Fruit fly (Drosophila melanogaster): ENCODE results near the gene hay.

Gene hay

dm6 chr3L:10679711-10680154, 48.9 kb downstream of the hay start (continued):
- TF ChIP-seq CG7928 (GFP tag; optimal IDR thresholded peaks at IDR 0.05) (no peak), wor (GFP tag; IDR thresholded peaks at IDR 0.05) (no peak), CG17385 (GFP tag; optimal IDR thresholded peaks at IDR 0.05) (peak; percentile 61), chinmo (GFP tag; IDR thresholded peaks at IDR 0.05; ENCODE audit: partially characterized antibody) (no peak), CG2712 (tag; optimal IDR thresholded peaks at IDR 0.05) (no peak), CG14014 (GFP tag; IDR thresholded peaks at IDR 0.05) (0 out of 2 replicates have a peak, but pooled peaks have one; percentile 6), CG8388 (GFP tag; optimal IDR thresholded peaks at IDR 0.05) (peak; percentile 62), B-H1 (GFP tag; IDR thresholded peaks at IDR 0.05) (no peak), CG3726 (GFP tag; IDR thresholded peaks at IDR 0.05) (no peak), Poxn (GFP tag; IDR thresholded peaks at IDR 0.05) (no peak), sna (GFP tag; IDR thresholded peaks at IDR 0.05; ENCODE audit: partially characterized antibody) (no peak), HmgZ (tag; optimal IDR thresholded peaks at IDR 0.05) (peak; percentile 23), CG3065 (GFP tag; optimal IDR thresholded peaks at IDR 0.05) (no peak), lilli (GFP tag; optimal IDR thresholded peaks at IDR 0.05) (peak; percentile 24), ssp (GFP tag; IDR thresholded peaks at IDR 0.05) (no peak), CG4707 (GFP tag; optimal IDR thresholded peaks at IDR 0.05) (peak; percentile 2), mam (GFP tag; optimal IDR thresholded peaks at IDR 0.05) (peak; percentile 18), dimm (GFP tag; IDR thresholded peaks at IDR 0.05) (no peak), cato (GFP tag; optimal IDR thresholded peaks at IDR 0.05; ENCODE audit: borderline replicate concordance) (no peak), Lhr (GFP tag; optimal IDR thresholded peaks at IDR 0.05) (no peak), CG9215 (GFP tag; IDR thresholded peaks at IDR 0.05) (no peak), toy (GFP tag; IDR thresholded peaks at IDR 0.05) (no peak), seq (GFP tag; IDR thresholded peaks at IDR 0.05) (peak; percentile 61), row (GFP tag; IDR thresholded peaks at IDR 0.05) (0 out of 3 replicates have a peak, but pooled peaks have one; percentile 13), CG2116 (GFP tag; optimal IDR thresholded peaks at IDR 0.05) (no peak), chif (GFP tag; optimal IDR thresholded peaks at IDR 0.05) (peak in 1 of 2 experiments; percentile 51), CG12104 (GFP tag; optimal IDR thresholded peaks at IDR 0.05) (no peak), D19A (tag; optimal IDR thresholded peaks at IDR 0.05) (no peak), hth (optimal IDR thresholded peaks at IDR 0.05) (no peak), da (GFP tag; optimal IDR thresholded peaks at IDR 0.05) (no peak)

dm6 chr3L:10680177-10680576, 49.3 kb downstream of the hay start:
- TF ChIP-seq exex (tag; optimal IDR thresholded peaks at IDR 0.05) (peak; percentile 89), insv (GFP tag; optimal IDR thresholded peaks at IDR 0.05) (no peak)

- peak; percentile 49; the same call in 1 of the 3 replicates for TF ChIP-seq ci (GFP tag; IDR thresholded peaks at IDR 0.05)
- no peak for TF ChIP-seq CG12236 (GFP tag; optimal IDR thresholded peaks at IDR 0.05)
- no peak for TF ChIP-seq D19B (GFP tag; optimal IDR thresholded peaks at IDR 0.05)
- TF ChIP-seq CG34376 (GFP tag; optimal IDR thresholded peaks at IDR 0.05), result no peak
- peak; percentile 35 for TF ChIP-seq CG15514 (GFP tag; optimal IDR thresholded peaks at IDR 0.05)
- TF ChIP-seq al (GFP tag; IDR thresholded peaks at IDR 0.05), result no peak
- peak; percentile 22; the same call in 1 of the 2 replicates for TF ChIP-seq Xrp1 (GFP tag; IDR thresholded peaks at IDR 0.05)
- TF ChIP-seq fru (optimal IDR thresholded peaks at IDR 0.05), result no peak
- TF ChIP-seq PHDP (tag; optimal IDR thresholded peaks at IDR 0.05), result no peak
- TF ChIP-seq Sox102F (GFP tag; optimal IDR thresholded peaks at IDR 0.05), result no peak
- TF ChIP-seq pnt (GFP tag; optimal IDR thresholded peaks at IDR 0.05), result no peak
- TF ChIP-seq kni (GFP tag; optimal IDR thresholded peaks at IDR 0.05), result peak; percentile 56
- TF ChIP-seq ac (GFP tag; optimal IDR thresholded peaks at IDR 0.05), result no peak
- no peak for TF ChIP-seq NC2β (GFP tag; optimal IDR thresholded peaks at IDR 0.05)
- no peak for TF ChIP-seq maf-S (GFP tag; optimal IDR thresholded peaks at IDR 0.05)
- TF ChIP-seq CG10366 (GFP tag; IDR thresholded peaks at IDR 0.05), result 0 out of 2 replicates have a peak, but pooled peaks have one; percentile 9
- peak; percentile 73 for TF ChIP-seq vvl (GFP tag; IDR thresholded peaks at IDR 0.05)
- TF ChIP-seq Atf3 (GFP tag; optimal IDR thresholded peaks at IDR 0.05), result no peak
- TF ChIP-seq Gsc (GFP tag; IDR thresholded peaks at IDR 0.05), result no peak
- no peak for TF ChIP-seq exex (tag; optimal IDR thresholded peaks at IDR 0.05)
Measured at dm6 chr3L:10680728-10681306, 49.9 kb downstream of the hay start.
